Worm (Caenorhabditis elegans) whole organism, young adult: Measurements from ENCODE around the gene T05H4.15.

Experiments used
- B0336.3 ChIP-seq: fragments of 200-800 bp; sonication (Bioruptor generic); IDR thresholded peaks from 2 replicates; pipeline ENCODE4 v1.3.6; 2022; ENCODE audit warnings: missing genetic modification characterization, missing compliant biosample characterization
- F22D6.2 ChIP-seq: sonication (generic microtip); optimal IDR thresholded peaks from 2 replicates; lab custom pipeline; 2016; ENCODE audit warnings: mild to moderate bottlenecking, missing genetic modification characterization, missing compliant biosample characterization
- lin-35 ChIP-seq, 3 experiments: fragments of 150-350 bp in 2 of 3; sonication (generic microtip) in 1 of 3; optimal IDR thresholded peaks; 2 replicates each; lab custom pipeline; 2014 to 2018; ENCODE audit warnings: missing biosample characterization in 3 of 3, missing genetic modification characterization in 3 of 3, missing genetic modification reagents in 3 of 3
- nfya-2 ChIP-seq: fragments of 200-800 bp; sonication (Bioruptor generic); IDR thresholded peaks from 2 replicates; pipeline ENCODE4 v1.3.6; 2022; ENCODE audit warnings: missing genetic modification reagents, missing genetic modification characterization, missing compliant biosample characterization
- rcor-1 ChIP-seq: fragments of 200-800 bp; sonication (Bioruptor generic); IDR thresholded peaks from 2 replicates; pipeline ENCODE4 v1.3.6; 2022; ENCODE audit warnings: missing genetic modification reagents, missing genetic modification characterization, missing compliant biosample characterization
- sdz-38 ChIP-seq: sonication (generic microtip); optimal IDR thresholded peaks from 2 replicates; lab custom pipeline; 2016; ENCODE audit warnings: missing genotype, missing genetic modification characterization, missing compliant biosample characterization
- snpc-4 ChIP-seq, 5 experiments: fragments of 150-350 bp in 1 of 5; sonication (generic microtip) in 4 of 5; optimal IDR thresholded peaks; 2 replicates each; lab custom pipeline; 2014 to 2018; ENCODE audit warnings: missing genetic modification characterization in 5 of 5, missing biosample characterization in 3 of 5, antibody characterized with exemption in 2 of 5, mild to moderate bottlenecking in 2 of 5, missing compliant biosample characterization in 2 of 5, missing genotype in 2 of 5, moderate library complexity in 2 of 5, missing genetic modification reagents in 1 of 5
- unc-130 ChIP-seq: sonication (generic microtip); optimal IDR thresholded peaks from 2 replicates; lab custom pipeline; 2016; ENCODE audit warnings: missing genetic modification reagents, missing genetic modification characterization, missing compliant biosample characterization
- unc-62 ChIP-seq: fragments of 150-350 bp; optimal IDR thresholded peaks from 2 replicates; lab custom pipeline; 2014; ENCODE audit warnings: missing biosample characterization, missing genetic modification reagents, missing genetic modification characterization

DNA sequence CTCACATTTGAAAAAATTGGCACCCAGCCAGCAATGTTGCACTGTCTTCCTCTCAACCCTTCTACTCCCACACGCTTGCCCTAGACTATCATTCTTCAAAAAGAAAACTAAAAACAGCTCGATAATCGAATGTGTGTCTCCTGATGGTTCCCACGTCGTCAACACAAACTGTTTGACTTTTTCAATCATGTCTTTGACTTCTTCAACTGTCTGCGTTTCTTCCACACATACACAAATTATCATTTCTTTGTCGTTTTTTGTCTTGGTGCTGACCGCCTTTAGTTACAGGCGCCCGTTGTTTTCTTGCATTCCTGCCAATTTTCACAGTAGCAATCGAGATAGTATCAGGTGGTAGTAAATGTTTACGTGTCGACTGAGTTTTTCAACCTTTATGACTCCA lies 21.1 kb upstream of the T05H4.15 start:
- TF ChIP-seq unc-130 (GFP tag; lab: Kevin White, UChicago), result no peak
- no peak for TF ChIP-seq rcor-1 (GFP tag; lab: Robert Waterston, UW)
- no peak for TF ChIP-seq nfya-2 (GFP tag; lab: Robert Waterston, UW)
- no peak for TF ChIP-seq F22D6.2
- no peak for TF ChIP-seq snpc-4 (GFP tag; optimal IDR thresholded peaks at IDR 0.05; lab: Kevin White, UChicago)
- no peak for TF ChIP-seq snpc-4 (tag; optimal IDR thresholded peaks at IDR 0.05; lab: Kevin White, UChicago)
- no peak for TF ChIP-seq lin-35 (GFP tag; optimal IDR thresholded peaks at IDR 0.05; lab: Kevin White, UChicago)
- no peak for TF ChIP-seq unc-62 (GFP tag; lab: Kevin White, UChicago)
- TF ChIP-seq sdz-38, result no peak
- TF ChIP-seq B0336.3 (GFP tag; lab: Robert Waterston, UW), result no peak
